Fruit fly (Drosophila melanogaster) whole organism, embryonic: ENCODE results near the gene CARPA.

ENCODE experiments used
- Asciz ChIP-seq: fragments of 200-800 bp; sonication (Bioruptor generic); optimal IDR thresholded peaks from 2 replicates; lab custom pipeline; 2017; ENCODE audit warnings: missing biosample characterization, mild to moderate bottlenecking, missing genetic modification characterization, missing genetic modification reagents
- Bgb ChIP-seq: fragments of 200-800 bp; sonication (Bioruptor generic); IDR thresholded peaks from 2 replicates; pipeline ENCODE4 v1.3.6; 2022; ENCODE audit warnings: missing biosample characterization, missing genetic modification characterization; ENCODE audit not compliant: partially characterized antibody
- Blimp-1 ChIP-seq: fragments of 200-800 bp; sonication (Bioruptor generic); optimal IDR thresholded peaks from 3 replicates; lab custom pipeline; 2018; ENCODE audit warnings: missing biosample characterization, missing genetic modification characterization, mild to moderate bottlenecking, moderate library complexity, missing genetic modification reagents
- CG10267 ChIP-seq: fragments of 200-800 bp; sonication (Bioruptor generic); optimal IDR thresholded peaks from 2 replicates; lab custom pipeline; 2018; ENCODE audit warnings: missing biosample characterization, mild to moderate bottlenecking, missing genetic modification characterization, moderate library complexity
- CG10959 ChIP-seq: fragments of 200-800 bp; sonication (Bioruptor generic); IDR thresholded peaks from 2 replicates; pipeline ENCODE4 v1.3.6; 2022; ENCODE audit warnings: missing biosample characterization, missing genetic modification characterization
- CG10979 ChIP-seq: fragments of 200-800 bp; sonication (Bioruptor generic); optimal IDR thresholded peaks from 2 replicates; lab custom pipeline; 2018; ENCODE audit warnings: missing biosample characterization, mild to moderate bottlenecking, missing genetic modification characterization, moderate library complexity
- CG11504 ChIP-seq: fragments of 200-800 bp; sonication (Bioruptor generic); optimal IDR thresholded peaks from 3 replicates; lab custom pipeline; 2019; ENCODE audit warnings: missing biosample characterization, mild to moderate bottlenecking, missing genetic modification characterization, moderate library complexity
- CG14710 ChIP-seq: fragments of 200-800 bp; sonication (Bioruptor generic); optimal IDR thresholded peaks from 3 replicates; lab custom pipeline; 2019; ENCODE audit warnings: missing biosample characterization, mild to moderate bottlenecking, missing genetic modification characterization, moderate library complexity
- CG17359 ChIP-seq: fragments of 200-800 bp; sonication (Bioruptor generic); optimal IDR thresholded peaks from 3 replicates; lab custom pipeline; 2018; ENCODE audit warnings: missing biosample characterization, mild to moderate bottlenecking, missing genetic modification characterization, moderate library complexity
- CG18599 ChIP-seq: fragments of 200-800 bp; sonication (Bioruptor generic); optimal IDR thresholded peaks from 3 replicates; lab custom pipeline; 2017; ENCODE audit warnings: missing biosample characterization, missing genetic modification characterization, mild to moderate bottlenecking, moderate library complexity, missing genetic modification reagents
- CG2120 ChIP-seq: fragments of 200-800 bp; sonication (Bioruptor generic); optimal IDR thresholded peaks from 3 replicates; lab custom pipeline; 2016; ENCODE audit warnings: missing biosample characterization, missing genetic modification characterization
- CG2678 ChIP-seq: fragments of 200-800 bp; sonication (Bioruptor generic); optimal IDR thresholded peaks from 3 replicates; lab custom pipeline; 2019; ENCODE audit warnings: missing biosample characterization, mild to moderate bottlenecking, missing genetic modification characterization, moderate library complexity
- CG30020 ChIP-seq: fragments of 200-800 bp; optimal IDR thresholded peaks from 2 replicates; lab custom pipeline; 2019; ENCODE audit warnings: missing biosample characterization, mild to moderate bottlenecking, missing genetic modification characterization, moderate library complexity
- CG5245 ChIP-seq: fragments of 200-800 bp; sonication (Bioruptor generic); optimal IDR thresholded peaks from 3 replicates; lab custom pipeline; 2016; ENCODE audit warnings: missing biosample characterization, missing genetic modification characterization
- CG8388 ChIP-seq: fragments of 200-800 bp; sonication (Bioruptor generic); optimal IDR thresholded peaks from 2 replicates; lab custom pipeline; 2019; ENCODE audit warnings: missing biosample characterization, mild to moderate bottlenecking, missing genetic modification characterization, moderate library complexity
- CG9727 ChIP-seq: fragments of 200-800 bp; sonication (Bioruptor generic); optimal IDR thresholded peaks from 3 replicates; lab custom pipeline; 2017; ENCODE audit warnings: missing biosample characterization, mild to moderate bottlenecking, missing genetic modification characterization
- D ChIP-seq, 2 experiments: fragments of 200-800 bp in 1 of 2; fragments of >200 bp in 1 of 2; sonication (Bioruptor generic) in 1 of 2; optimal IDR thresholded peaks; 2 replicates in 1 of 2; 3 replicates in 1 of 2; lab custom pipeline; 2017; ENCODE audit warnings: mild to moderate bottlenecking in 1 of 2, missing biosample characterization in 1 of 2, missing genetic modification characterization in 1 of 2, missing genetic modification reagents in 1 of 2
- D19A ChIP-seq: fragments of 200-800 bp; optimal IDR thresholded peaks from 3 replicates; lab custom pipeline; 2019; ENCODE audit warnings: missing biosample characterization, mild to moderate bottlenecking, missing genetic modification characterization, moderate library complexity
- Deaf1 ChIP-seq: fragments of 200-800 bp; optimal IDR thresholded peaks from 3 replicates; lab custom pipeline; 2019; ENCODE audit warnings: missing biosample characterization, mild to moderate bottlenecking, missing genetic modification characterization, moderate library complexity
- Dip2 ChIP-seq: fragments of 200-800 bp; sonication (Bioruptor generic); IDR thresholded peaks from 2 replicates; pipeline ENCODE4 v1.3.6; 2022; ENCODE audit warnings: missing biosample characterization, missing genetic modification characterization
- Ets65A ChIP-seq: fragments of 200-800 bp; sonication (Bioruptor generic); peaks from one replicate; lab custom pipeline; 2016; ENCODE audit warnings: missing biosample characterization, missing genetic modification characterization
- HHEX ChIP-seq: fragments of 200-800 bp; sonication (Bioruptor generic); optimal IDR thresholded peaks from 3 replicates; lab custom pipeline; 2017; ENCODE audit warnings: missing biosample characterization, mild to moderate bottlenecking, missing genetic modification characterization, missing genetic modification reagents
- HmgD ChIP-seq: fragments of 200-800 bp; sonication (Bioruptor generic); optimal IDR thresholded peaks from 3 replicates; lab custom pipeline; 2016; ENCODE audit warnings: missing biosample characterization, missing genetic modification characterization
- Hr51 ChIP-seq, 2 experiments: fragments of 200-800 bp; sonication (Bioruptor generic); optimal IDR thresholded peaks; 2 replicates in 1 of 2; 3 replicates in 1 of 2; lab custom pipeline; 2016 to 2018; ENCODE audit warnings: missing biosample characterization in 2 of 2, missing genetic modification characterization in 2 of 2, mild to moderate bottlenecking in 1 of 2, moderate library complexity in 1 of 2
- Sox102F ChIP-seq: fragments of 200-800 bp; sonication (Bioruptor generic); optimal IDR thresholded peaks from 2 replicates; lab custom pipeline; 2018; ENCODE audit warnings: missing biosample characterization, mild to moderate bottlenecking, missing genetic modification characterization, moderate library complexity
- Spps ChIP-seq: fragments of 200-800 bp; sonication (Bioruptor generic); optimal IDR thresholded peaks from 2 replicates; lab custom pipeline; 2018; ENCODE audit warnings: missing biosample characterization, mild to moderate bottlenecking, missing genetic modification characterization
- Usf ChIP-seq: fragments of 200-800 bp; sonication (Bioruptor generic); optimal IDR thresholded peaks from 2 replicates; lab custom pipeline; 2017; ENCODE audit warnings: missing genotype, missing biosample characterization, missing genetic modification characterization
- bsh ChIP-seq, 2 experiments: fragments of 200-800 bp; sonication (Bioruptor generic); optimal IDR thresholded peaks; 2 replicates each; lab custom pipeline; 2017 to 2018; ENCODE audit warnings: mild to moderate bottlenecking in 2 of 2, missing biosample characterization in 2 of 2, missing genetic modification characterization in 2 of 2, moderate library complexity in 1 of 2
- ewg ChIP-seq: fragments of 200-800 bp; sonication (Bioruptor generic); optimal IDR thresholded peaks from 3 replicates; lab custom pipeline; 2017; ENCODE audit warnings: mild to moderate bottlenecking, missing biosample characterization, missing genetic modification reagents, missing genetic modification characterization
- fd96Cb ChIP-seq: fragments of 200-800 bp; sonication (Bioruptor generic); optimal IDR thresholded peaks from 2 replicates; lab custom pipeline; 2018; ENCODE audit warnings: missing biosample characterization, mild to moderate bottlenecking, missing genetic modification characterization, moderate library complexity
- hb ChIP-seq: fragments of 200-800 bp; sonication (Bioruptor generic); IDR thresholded peaks from 3 replicates; pipeline ENCODE4 v1.3.6; 2022; ENCODE audit warnings: missing biosample characterization, missing genetic modification characterization; ENCODE audit not compliant: partially characterized antibody
- lab ChIP-seq: fragments of 200-800 bp; sonication (Bioruptor generic); optimal IDR thresholded peaks from 3 replicates; lab custom pipeline; 2017; ENCODE audit warnings: missing biosample characterization, missing genetic modification characterization, mild to moderate bottlenecking, moderate library complexity, missing genetic modification reagents
- pfk ChIP-seq: fragments of 200-800 bp; sonication (Bioruptor generic); optimal IDR thresholded peaks from 2 replicates; lab custom pipeline; 2018; ENCODE audit warnings: missing biosample characterization, mild to moderate bottlenecking, missing genetic modification characterization, moderate library complexity
- phol ChIP-seq: fragments of 200-800 bp; sonication (Bioruptor generic); optimal IDR thresholded peaks from 3 replicates; lab custom pipeline; 2018; ENCODE audit warnings: missing biosample characterization, mild to moderate bottlenecking, missing genetic modification characterization, moderate library complexity
- row ChIP-seq: fragments of 200-800 bp; sonication (Bioruptor generic); IDR thresholded peaks from 3 replicates; pipeline ENCODE4 v1.3.6; 2022; ENCODE audit warnings: missing biosample characterization, missing genetic modification characterization
- sens ChIP-seq: fragments of 200-800 bp; sonication (Bioruptor generic); peaks from one replicate; lab custom pipeline; 2016; ENCODE audit warnings: missing biosample characterization, missing genetic modification characterization
- seq ChIP-seq: fragments of 200-800 bp; sonication (Bioruptor generic); IDR thresholded peaks from 2 replicates; pipeline ENCODE4 v1.3.6; 2022; ENCODE audit warnings: missing biosample characterization, missing genetic modification characterization
- tio ChIP-seq: fragments of 200-800 bp; sonication (Bioruptor generic); optimal IDR thresholded peaks from 2 replicates; lab custom pipeline; 2017; ENCODE audit warnings: missing biosample characterization, missing genetic modification characterization, inconsistent platforms
- trem ChIP-seq: fragments of 200-800 bp; optimal IDR thresholded peaks from 3 replicates; lab custom pipeline; 2019; ENCODE audit warnings: missing biosample characterization, mild to moderate bottlenecking, missing genetic modification characterization, moderate library complexity
- trh ChIP-seq: fragments of 200-800 bp; sonication (Bioruptor generic); optimal IDR thresholded peaks from 2 replicates; lab custom pipeline; 2016; ENCODE audit warnings: missing biosample characterization, missing genetic modification characterization
- twi ChIP-seq: fragments of 200-800 bp; optimal IDR thresholded peaks from 2 replicates; lab custom pipeline; 2019; ENCODE audit warnings: missing biosample characterization, mild to moderate bottlenecking, missing genetic modification characterization, moderate library complexity
- unc-4 ChIP-seq: fragments of 200-800 bp; sonication (Bioruptor generic); IDR thresholded peaks from 2 replicates; pipeline ENCODE4 v1.3.6; 2022; ENCODE audit warnings: missing biosample characterization, missing genetic modification characterization; ENCODE audit not compliant: partially characterized antibody
- zen ChIP-seq: fragments of 200-800 bp; sonication (Bioruptor generic); optimal IDR thresholded peaks from 3 replicates; lab custom pipeline; 2018; ENCODE audit warnings: missing biosample characterization, mild to moderate bottlenecking, missing genetic modification characterization, moderate library complexity

Gene CARPA

dm6 chrX:7825897-7826296, at the start of gene CARPA:
Gene CARPA (plus strand): TSS chrX:7826197.
- peak; percentile 0 for TF ChIP-seq ewg (GFP tag; lab: Kevin White, UChicago)
- TF ChIP-seq Dip2 (GFP tag; lab: Robert Waterston, UW), result no peak
- TF ChIP-seq Deaf1 (tag; lab: Kevin White, UChicago), result peak; percentile 89

- TF ChIP-seq D (optimal IDR thresholded peaks at IDR 0.05; lab: Kevin White, UChicago) (no peak), D (GFP tag; optimal IDR thresholded peaks at IDR 0.05; lab: Kevin White, UChicago) (no peak), Hr51 (GFP tag; optimal IDR thresholded peaks at IDR 0.05; lab: Kevin White, UChicago) (no peak), Usf (no peak)
Measured at dm6 chrX:7777905-7778304, 48.1 kb upstream of the CARPA start, which contains the start of gene CG32718. Gene CG32718 (plus strand): TSS chrX:7778205.

- no peak for TF ChIP-seq trh (GFP tag; lab: Kevin White, UChicago)
- TF ChIP-seq HmgD, result no peak
- TF ChIP-seq Ets65A (GFP tag; lab: Kevin White, UChicago), result peak; percentile 90
- TF ChIP-seq CG18599 (GFP tag; lab: Kevin White, UChicago), result peak; percentile 6
- TF ChIP-seq CG2120 (GFP tag; lab: Kevin White, UChicago), result peak; percentile 11
- peak; percentile 1 for TF ChIP-seq Sox102F (GFP tag; lab: Kevin White, UChicago)
- peak; percentile 1 for TF ChIP-seq CG11504 (tag; lab: Kevin White, UChicago)
- no peak for TF ChIP-seq twi (tag; lab: Kevin White, UChicago)
- TF ChIP-seq Asciz, result no peak
- no peak for TF ChIP-seq CG30020 (tag; lab: Kevin White, UChicago)
- TF ChIP-seq lab, result peak; percentile 18
Measured at dm6 chrX:7791086-7791485, 34.9 kb upstream of the CARPA start.

dm6 chrX:7801085-7801484, 24.9 kb upstream of the CARPA start:
- peak; percentile 62 for TF ChIP-seq Blimp-1 (GFP tag; lab: Kevin White, UChicago)
- no peak for TF ChIP-seq unc-4
- peak; percentile 54 for TF ChIP-seq phol (tag; lab: Kevin White, UChicago)
- peak; percentile 6 for TF ChIP-seq Spps
- TF ChIP-seq lab, result peak; percentile 7
- no peak for TF ChIP-seq HHEX
- TF ChIP-seq zen (tag; lab: Kevin White, UChicago), result peak; percentile 63
- TF ChIP-seq row (GFP tag; lab: Robert Waterston, UW), result peak; percentile 25; the same call in 2 of the 3 replicates
- TF ChIP-seq trem, result peak; percentile 38
- peak; percentile 18 for TF ChIP-seq D19A (tag; lab: Kevin White, UChicago)
- TF ChIP-seq CG5245, result no peak
- peak; percentile 23; the same call in 1 of the 2 replicates for TF ChIP-seq CG10959 (GFP tag; lab: Robert Waterston, UW)
- TF ChIP-seq fd96Cb (tag; lab: Kevin White, UChicago), result peak; percentile 47
- TF ChIP-seq CG2678, result peak; percentile 23
- TF ChIP-seq tio (GFP tag; lab: Kevin White, UChicago), result no peak
- no peak for TF ChIP-seq hb (GFP tag; lab: Robert Waterston, UW)
- TF ChIP-seq bsh (GFP tag; optimal IDR thresholded peaks at IDR 0.05; lab: Kevin White, UChicago), result peak in 1 of 2 experiments; percentile 76
- TF ChIP-seq Bgb (GFP tag; lab: Robert Waterston, UW), result no peak
- TF ChIP-seq CG10267 (tag; lab: Kevin White, UChicago), result peak; percentile 41
- TF ChIP-seq CG14710, result peak; percentile 50
- TF ChIP-seq seq (GFP tag; lab: Robert Waterston, UW), result no peak
- peak; percentile 10 for TF ChIP-seq sens (GFP tag; lab: Kevin White, UChicago)
- TF ChIP-seq pfk (GFP tag; lab: Kevin White, UChicago), result no peak
- peak; percentile 11 for TF ChIP-seq CG17359 (tag; lab: Kevin White, UChicago)
- peak; percentile 26 for TF ChIP-seq CG8388
- peak; percentile 75 for TF ChIP-seq CG10979 (tag; lab: Kevin White, UChicago)
- peak; percentile 46 for TF ChIP-seq CG9727 (GFP tag; lab: Kevin White, UChicago)
